Fruit fly (Drosophila melanogaster): Measurements from ENCODE around the gene RpL9.

Gene RpL9

dm6 chr2L:11010999-11011398 lies 7.0 kb upstream of the RpL9 start, which contains the start of the genes Art8 and dUTPase (continued):
- TF ChIP-seq CG13894 (tag; optimal IDR thresholded peaks at IDR 0.05) (no peak), CG3847 (GFP tag; IDR thresholded peaks at IDR 0.05) (peak; percentile 83), CG11695 (GFP tag; IDR thresholded peaks at IDR 0.05) (peak; percentile 48; the same call in 1 of the 3 replicates), CG31365 (tag; optimal IDR thresholded peaks at IDR 0.05) (no peak), Kr (GFP tag; optimal IDR thresholded peaks at IDR 0.05) (no peak), slou (GFP tag; optimal IDR thresholded peaks at IDR 0.05) (peak; percentile 69), CG34224 (GFP tag; IDR thresholded peaks at IDR 0.05; ENCODE audit: partially characterized antibody) (peak; percentile 89), ewg (GFP tag; optimal IDR thresholded peaks at IDR 0.05) (peak; percentile 28), CkIIα-i1 (GFP tag; IDR thresholded peaks at IDR 0.05) (no peak), C15 (GFP tag; IDR thresholded peaks at IDR 0.05) (0 out of 3 replicates have a peak, but pooled peaks have one; percentile 41), Lim3 (GFP tag; IDR thresholded peaks at IDR 0.05) (no peak), Hmr (GFP tag; optimal IDR thresholded peaks at IDR 0.05) (no peak), slp2 (GFP tag; optimal IDR thresholded peaks at IDR 0.05) (peak; percentile 29), Sry-β (GFP tag; optimal IDR thresholded peaks at IDR 0.05) (no peak), wdn (GFP tag; IDR thresholded peaks at IDR 0.05) (peak; percentile 30; the same call in 1 of the 2 replicates), Xbp1 (GFP tag; optimal IDR thresholded peaks at IDR 0.05) (peak; percentile 79), CG34376 (GFP tag; optimal IDR thresholded peaks at IDR 0.05) (peak; percentile 58), CG3726 (GFP tag; IDR thresholded peaks at IDR 0.05) (no peak), CG8924 (tag; optimal IDR thresholded peaks at IDR 0.05) (peak; percentile 77), CG7745 (tag; optimal IDR thresholded peaks at IDR 0.05) (no peak), nmo (GFP tag; optimal IDR thresholded peaks at IDR 0.05) (peak; percentile 86), Sox102F (GFP tag; optimal IDR thresholded peaks at IDR 0.05) (peak; percentile 75), Fer2 (tag; optimal IDR thresholded peaks at IDR 0.05) (peak; percentile 40), CG10654 (GFP tag; optimal IDR thresholded peaks at IDR 0.05) (peak; percentile 70), CG6654 (GFP tag; optimal IDR thresholded peaks at IDR 0.05) (no peak), toy (GFP tag; IDR thresholded peaks at IDR 0.05) (no peak), odd (GFP tag; optimal IDR thresholded peaks at IDR 0.05) (no peak), hbn (GFP tag; IDR thresholded peaks at IDR 0.05; ENCODE audit: partially characterized antibody) (peak; percentile 85), CG12104 (GFP tag; optimal IDR thresholded peaks at IDR 0.05) (peak; percentile 61), CG10274 (GFP tag; optimal IDR thresholded peaks at IDR 0.05) (no peak), CG5953 (GFP tag; IDR thresholded peaks at IDR 0.05) (peak; percentile 63; the same call in 1 of the 2 replicates), CG12155 (GFP tag; optimal IDR thresholded peaks at IDR 0.05) (peak; percentile 76), Med (GFP tag) (peak; percentile 80), Six4 (GFP tag; optimal IDR thresholded peaks at IDR 0.05) (peak; percentile 75), CG7963 (GFP tag; IDR thresholded peaks at IDR 0.05; ENCODE audit: partially characterized antibody) (peak; percentile 64; the same call in 1 of the 3 replicates), CG8281 (tag; optimal IDR thresholded peaks at IDR 0.05) (no peak), CG15073 (GFP tag; optimal IDR thresholded peaks at IDR 0.05) (no peak), CG12391 (tag; optimal IDR thresholded peaks at IDR 0.05) (peak; percentile 93), gsb-n (tag; optimal IDR thresholded peaks at IDR 0.05) (peak; percentile 75), Pdp1 (GFP tag; optimal IDR thresholded peaks at IDR 0.05) (peak; percentile 21 to 61), CG17612 (GFP tag; IDR thresholded peaks at IDR 0.05) (no peak), CG9727 (GFP tag; optimal IDR thresholded peaks at IDR 0.05) (peak; percentile 74), sens-2 (GFP tag; IDR thresholded peaks at IDR 0.05) (no peak), phol (tag; optimal IDR thresholded peaks at IDR 0.05) (peak; percentile 80), CG11560 (tag; IDR thresholded peaks at IDR 0.05) (no peak), Nf-YB (GFP tag; optimal IDR thresholded peaks at IDR 0.05) (peak; percentile 75), fd3F (GFP tag; optimal IDR thresholded peaks at IDR 0.05) (peak; percentile 62), jigr1 (GFP tag; IDR thresholded peaks at IDR 0.05) (no peak), NC2β (GFP tag; optimal IDR thresholded peaks at IDR 0.05) (peak; percentile 30), Myb (GFP tag; optimal IDR thresholded peaks at IDR 0.05) (peak; percentile 80)

All from whole organism, embryonic.